Worm (Caenorhabditis elegans): ENCODE results near the gene Y39B6A.10.
"Not testable (repeated sequence)": the region's sequence is repeated elsewhere in the genome, so short reads cannot be mapped to it uniquely, and the experiment has no call there.

DNA sequence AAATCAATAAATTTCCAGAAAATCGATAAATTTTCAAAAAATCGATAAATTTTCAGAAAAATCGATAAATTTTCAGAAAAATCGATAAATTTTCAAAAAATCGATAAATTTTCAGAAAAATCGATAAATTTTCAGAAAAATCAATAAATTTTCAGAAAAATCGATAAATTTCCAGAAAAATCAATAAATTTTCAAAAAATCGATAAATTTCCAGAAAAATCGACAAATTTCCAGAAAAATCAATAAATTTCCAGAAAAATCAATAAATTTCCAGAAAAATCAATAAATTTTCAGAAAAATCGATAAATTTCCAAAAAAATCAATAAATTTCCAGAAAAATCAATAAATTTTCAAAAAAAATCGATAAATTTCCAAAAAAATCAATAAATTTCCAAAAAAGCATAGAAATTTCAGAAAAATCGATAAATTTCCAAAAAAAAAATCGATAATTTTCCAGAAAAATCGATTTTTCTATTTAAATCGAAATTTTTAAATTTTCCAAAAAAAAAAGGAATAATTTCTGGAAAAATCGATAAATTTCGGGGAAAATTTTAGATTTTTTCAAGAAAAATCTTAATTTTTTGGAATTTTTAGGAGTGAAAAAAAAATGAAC, 31.7 kb downstream of the Y39B6A.10 start, which contains the start of gene zhp-4:
- TF ChIP-seq ztf-4 (tag; optimal IDR thresholded peaks at IDR 0.05); ama-1 (optimal IDR thresholded peaks at IDR 0.05); ceh-16 (tag; optimal IDR thresholded peaks at IDR 0.05); snpc-4 (tag; optimal IDR thresholded peaks at IDR 0.05); jun-1 (tag; optimal IDR thresholded peaks at IDR 0.05): not testable (repeated sequence)

Measured in whole organism, L3 larva.